Fruit fly (Drosophila melanogaster) whole organism, prepupa: ENCODE measurements around the gene Nepl5.

ENCODE experiments used
- CG11902 ChIP-seq: fragments of 200-800 bp; sonication (Bioruptor generic); optimal IDR thresholded peaks from 3 replicates; lab custom pipeline; 2016; ENCODE audit warnings: missing biosample characterization, missing genetic modification characterization
- Hr38 ChIP-seq: sonication (Bioruptor generic); optimal IDR thresholded peaks from 2 replicates; lab custom pipeline; 2016; ENCODE audit warnings: missing biosample characterization, missing genetic modification characterization
- Sox15 ChIP-seq: fragments of 200-800 bp; sonication (Bioruptor generic); optimal IDR thresholded peaks from 3 replicates; lab custom pipeline; 2016; ENCODE audit warnings: missing biosample characterization, missing genetic modification characterization
- fd85E ChIP-seq: fragments of 200-800 bp; sonication (Bioruptor generic); optimal IDR thresholded peaks from 3 replicates; lab custom pipeline; 2016; ENCODE audit warnings: missing biosample characterization, missing genetic modification characterization
- lz ChIP-seq: fragments of 200-800 bp; sonication (Bioruptor generic); optimal IDR thresholded peaks from 3 replicates; lab custom pipeline; 2016; ENCODE audit warnings: missing biosample characterization, missing genetic modification characterization
- net ChIP-seq: fragments of 200-800 bp; sonication (Bioruptor generic); optimal IDR thresholded peaks from 3 replicates; lab custom pipeline; 2016; ENCODE audit warnings: missing biosample characterization, missing genetic modification characterization

DNA sequence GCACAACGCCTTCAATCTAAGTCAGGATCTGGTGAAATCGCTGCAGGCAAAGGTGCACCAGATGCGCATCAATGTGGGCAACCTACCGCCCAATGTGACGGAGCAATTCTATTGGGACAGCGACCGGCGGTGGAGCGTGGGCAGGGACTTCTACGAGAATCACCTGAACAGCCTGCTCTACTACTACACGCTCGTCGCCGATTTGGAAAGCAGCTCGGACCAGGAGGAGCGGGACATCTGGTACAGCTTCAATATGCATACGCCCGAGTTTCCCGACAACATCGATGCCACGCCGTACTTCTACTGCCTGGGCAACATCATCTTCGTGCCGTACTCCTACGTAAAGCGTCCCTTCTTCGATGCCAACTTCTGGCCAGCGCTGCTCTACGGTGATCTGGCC lies 11.8 kb upstream of the Nepl5 start:
- TF ChIP-seq net (GFP tag; lab: Kevin White, UChicago) (no peak), Sox15 (no peak), Hr38 (no peak), lz (GFP tag; lab: Kevin White, UChicago) (no peak), fd85E (GFP tag; lab: Kevin White, UChicago) (no peak), CG11902 (GFP tag; lab: Kevin White, UChicago) (no peak)
